Worm (Caenorhabditis elegans) whole organism, L3 larva: Measurements from ENCODE around the gene twk-32.

Experiments
- ZK546.5 ChIP-seq: sonication (generic microtip); optimal IDR thresholded peaks from 2 replicates; lab custom pipeline; 2017; ENCODE audit warnings: missing biosample characterization, missing genetic modification characterization
- aly-2 ChIP-seq: fragments of 150-350 bp; optimal IDR thresholded peaks from 2 replicates; lab custom pipeline; 2014; ENCODE audit warnings: missing biosample characterization, missing genetic modification characterization
- ama-1 ChIP-seq: fragments of 150-350 bp; optimal IDR thresholded peaks from 2 replicates; lab custom pipeline; 2018
- ceh-28 ChIP-seq: fragments of 150-350 bp; optimal IDR thresholded peaks from 2 replicates; lab custom pipeline; 2014; ENCODE audit warnings: missing biosample characterization, missing genetic modification reagents, missing genetic modification characterization
- daf-12 ChIP-seq: fragments of 150-350 bp; optimal IDR thresholded peaks from 2 replicates; lab custom pipeline; 2014; ENCODE audit warnings: missing biosample characterization, missing genetic modification reagents, missing genetic modification characterization
- egl-27 ChIP-seq: sonication (generic microtip); optimal IDR thresholded peaks from 4 replicates; lab custom pipeline; 2017; ENCODE audit warnings: missing biosample characterization, missing genetic modification reagents, missing genetic modification characterization
- egl-5 ChIP-seq: fragments of 150-350 bp; optimal IDR thresholded peaks from 2 replicates; lab custom pipeline; 2017; ENCODE audit warnings: missing biosample characterization, missing genetic modification reagents, missing genetic modification characterization, inconsistent platforms
- elt-2 ChIP-seq: sonication (generic microtip); optimal IDR thresholded peaks from 2 replicates; lab custom pipeline; 2016; ENCODE audit warnings: missing genetic modification reagents, mild to moderate bottlenecking, missing genetic modification characterization, missing compliant biosample characterization
- fkh-2 ChIP-seq: fragments of 150-350 bp; optimal IDR thresholded peaks from 2 replicates; lab custom pipeline; 2014; ENCODE audit warnings: missing biosample characterization, missing genetic modification reagents, missing genetic modification characterization
- fos-1 ChIP-seq: fragments of 150-350 bp; optimal IDR thresholded peaks from 2 replicates; lab custom pipeline; 2014; ENCODE audit warnings: missing biosample characterization, missing genetic modification characterization
- hmg-11 ChIP-seq: sonication (generic microtip); optimal IDR thresholded peaks from 2 replicates; lab custom pipeline; 2016; ENCODE audit warnings: missing genetic modification characterization, missing compliant biosample characterization
- jun-1 ChIP-seq: fragments of 150-350 bp; optimal IDR thresholded peaks from 2 replicates; lab custom pipeline; 2014; ENCODE audit warnings: missing biosample characterization, missing genetic modification reagents, missing genetic modification characterization
- lin-15B ChIP-seq: fragments of 150-350 bp; optimal IDR thresholded peaks from 2 replicates; lab custom pipeline; 2014; ENCODE audit warnings: missing biosample characterization, missing genetic modification characterization
- lin-39 ChIP-seq: fragments of 150-350 bp; optimal IDR thresholded peaks from 2 replicates; lab custom pipeline; 2018; ENCODE audit warnings: missing biosample characterization, missing genetic modification reagents, missing genetic modification characterization
- lsy-12 ChIP-seq: sonication (generic microtip); optimal IDR thresholded peaks from 2 replicates; lab custom pipeline; 2016; ENCODE audit warnings: mild to moderate bottlenecking, missing genetic modification characterization, missing compliant biosample characterization
- nfya-1 ChIP-seq: sonication (generic microtip); optimal IDR thresholded peaks from 2 replicates; lab custom pipeline; 2017; ENCODE audit warnings: missing genetic modification characterization, mild to moderate bottlenecking, missing compliant biosample characterization, antibody characterized with exemption, moderate library complexity; ENCODE audit not compliant: insufficient read depth
- nhr-11 ChIP-seq: fragments of 150-350 bp; optimal IDR thresholded peaks from 2 replicates; lab custom pipeline; 2014; ENCODE audit warnings: missing biosample characterization, missing genetic modification characterization
- nhr-12 ChIP-seq: fragments of 150-350 bp; optimal IDR thresholded peaks from 2 replicates; lab custom pipeline; 2014; ENCODE audit warnings: missing biosample characterization, missing genetic modification characterization
- nhr-23 ChIP-seq: fragments of 150-350 bp; optimal IDR thresholded peaks from 2 replicates; lab custom pipeline; 2014; ENCODE audit warnings: missing biosample characterization, missing genetic modification reagents, missing genetic modification characterization
- nhr-25 ChIP-seq: sonication (generic microtip); optimal IDR thresholded peaks from 2 replicates; lab custom pipeline; 2017; ENCODE audit warnings: missing biosample characterization, missing genetic modification characterization
- nhr-28 ChIP-seq: fragments of 150-350 bp; optimal IDR thresholded peaks from 2 replicates; lab custom pipeline; 2014; ENCODE audit warnings: missing biosample characterization, missing genetic modification characterization
- nhr-43 ChIP-seq: sonication (generic microtip); optimal IDR thresholded peaks from 2 replicates; lab custom pipeline; 2016; ENCODE audit warnings: mild to moderate bottlenecking, missing genetic modification characterization, missing compliant biosample characterization; ENCODE audit not compliant: poor library complexity, severe bottlenecking
- nhr-77 ChIP-seq: fragments of 150-350 bp; optimal IDR thresholded peaks from 2 replicates; lab custom pipeline; 2014; ENCODE audit warnings: missing biosample characterization, missing genetic modification characterization
- pha-4 ChIP-seq: fragments of 150-350 bp; optimal IDR thresholded peaks from 2 replicates; lab custom pipeline; 2014; ENCODE audit warnings: missing biosample characterization, missing genetic modification reagents, missing genetic modification characterization
- pqm-1 ChIP-seq: fragments of 150-350 bp; optimal IDR thresholded peaks from 2 replicates; lab custom pipeline; 2017; ENCODE audit warnings: missing biosample characterization, missing genetic modification characterization, inconsistent platforms
- sea-2 ChIP-seq: fragments of 150-350 bp; sonication (generic microtip); optimal IDR thresholded peaks from 4 replicates; lab custom pipeline; 2014; ENCODE audit warnings: missing biosample characterization, missing genetic modification reagents, missing genetic modification characterization
- skn-1 ChIP-seq: fragments of 150-350 bp; optimal IDR thresholded peaks from 2 replicates; lab custom pipeline; 2014; ENCODE audit warnings: missing biosample characterization, missing genetic modification characterization
- snpc-4 ChIP-seq: fragments of 150-350 bp; optimal IDR thresholded peaks from 2 replicates; lab custom pipeline; 2014; ENCODE audit warnings: missing biosample characterization, missing genetic modification characterization
- unc-39 ChIP-seq: sonication (generic microtip); optimal IDR thresholded peaks from 4 replicates; lab custom pipeline; 2017; ENCODE audit warnings: missing biosample characterization, missing genetic modification characterization
- unc-62 ChIP-seq: fragments of 150-350 bp; sonication (generic microtip); optimal IDR thresholded peaks from 4 replicates; lab custom pipeline; 2014; ENCODE audit warnings: missing biosample characterization, missing genetic modification reagents, missing genetic modification characterization
- zag-1 ChIP-seq: fragments of 150-350 bp; optimal IDR thresholded peaks from 2 replicates; lab custom pipeline; 2014; ENCODE audit warnings: missing biosample characterization, missing genetic modification characterization
- ztf-11 ChIP-seq: fragments of 150-350 bp; optimal IDR thresholded peaks from 2 replicates; lab custom pipeline; 2014; ENCODE audit warnings: missing biosample characterization, missing genetic modification characterization

Gene twk-32

DNA sequence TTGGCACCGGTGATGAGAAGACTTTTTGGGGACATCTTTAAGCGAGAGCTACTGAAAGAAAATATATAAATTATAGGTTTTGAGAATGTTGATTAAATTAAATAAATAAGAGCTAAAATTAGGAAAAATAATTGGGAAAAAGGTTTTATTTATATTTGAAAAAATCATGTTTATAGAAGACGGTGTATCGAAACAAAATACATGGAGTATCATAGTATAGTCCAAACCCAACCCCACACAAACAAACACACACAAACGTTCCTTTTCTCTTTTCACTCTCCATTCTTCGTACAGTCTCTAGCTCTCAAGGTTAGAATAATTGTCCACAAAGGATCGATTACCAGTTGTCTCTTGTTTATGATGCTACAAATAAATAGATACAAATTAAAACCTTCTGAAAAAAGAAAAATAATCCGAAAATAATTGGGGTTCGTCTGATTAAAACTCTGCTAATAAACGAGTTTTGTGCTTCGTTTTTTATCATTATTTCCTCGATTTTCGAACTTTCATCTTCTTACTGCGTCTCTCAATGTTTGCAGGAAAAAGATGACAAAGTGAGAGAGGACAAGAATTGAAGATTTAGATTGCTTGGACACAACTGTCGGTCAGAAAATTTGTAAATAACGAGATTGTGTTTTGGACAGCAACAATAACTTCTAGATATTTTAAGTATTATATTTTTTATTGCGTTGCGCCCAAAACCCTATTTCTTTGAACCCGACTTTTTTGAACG lies 39.9 kb upstream of the twk-32 start, which contains the start of gene F20G2.2:
F20G2.2 (minus strand) TSS at position 51 of the 733 bp plus-strand sequence.
- TF ChIP-seq elt-2 (tag; lab: Kevin White, UChicago) (peak; percentile 43), pha-4 (tag; lab: Kevin White, UChicago) (peak; percentile 45), skn-1 (tag; lab: Kevin White, UChicago) (peak; percentile 83), ceh-28 (tag; lab: Kevin White, UChicago) (peak; percentile 20), hmg-11 (tag; lab: Kevin White, UChicago) (peak; percentile 13), zag-1 (tag; lab: Kevin White, UChicago) (no peak), fkh-2 (tag; lab: Kevin White, UChicago) (no peak)

DNA sequence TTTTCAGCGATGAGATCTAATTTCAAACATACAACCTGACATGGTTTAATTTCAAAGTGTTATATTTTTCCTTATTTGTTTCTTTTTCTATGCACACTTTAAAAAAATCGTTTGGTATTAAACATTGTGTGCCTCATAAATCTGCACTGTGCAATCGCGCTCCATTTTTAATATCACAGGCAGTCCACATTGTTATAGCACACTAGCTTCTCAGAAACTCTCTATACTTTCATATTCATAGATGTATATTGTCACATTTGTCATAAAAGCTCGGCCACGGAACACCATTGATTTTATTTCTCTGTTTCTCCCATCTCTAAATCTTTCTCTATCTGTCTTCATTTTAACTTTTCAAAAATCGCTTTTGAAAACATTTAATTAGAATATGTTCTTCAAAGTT lies 39.1 kb upstream of the twk-32 start:
- no peak for TF ChIP-seq nhr-77 (tag; lab: Kevin White, UChicago)
- TF ChIP-seq ceh-28 (tag; lab: Kevin White, UChicago): no peak
- peak; percentile 34 for TF ChIP-seq lin-39 (tag; lab: Kevin White, UChicago)
- TF ChIP-seq nfya-1 (tag; lab: Kevin White, UChicago): peak; percentile 29
- TF ChIP-seq pha-4 (tag; lab: Kevin White, UChicago): peak; percentile 49
- TF ChIP-seq lin-15B (tag; lab: Kevin White, UChicago): peak; percentile 66
- TF ChIP-seq nhr-25: no peak
- TF ChIP-seq snpc-4 (tag; lab: Kevin White, UChicago): peak; percentile 56
- TF ChIP-seq egl-27 (tag; lab: Kevin White, UChicago): no peak
- TF ChIP-seq nhr-43 (tag; lab: Kevin White, UChicago): no peak

DNA sequence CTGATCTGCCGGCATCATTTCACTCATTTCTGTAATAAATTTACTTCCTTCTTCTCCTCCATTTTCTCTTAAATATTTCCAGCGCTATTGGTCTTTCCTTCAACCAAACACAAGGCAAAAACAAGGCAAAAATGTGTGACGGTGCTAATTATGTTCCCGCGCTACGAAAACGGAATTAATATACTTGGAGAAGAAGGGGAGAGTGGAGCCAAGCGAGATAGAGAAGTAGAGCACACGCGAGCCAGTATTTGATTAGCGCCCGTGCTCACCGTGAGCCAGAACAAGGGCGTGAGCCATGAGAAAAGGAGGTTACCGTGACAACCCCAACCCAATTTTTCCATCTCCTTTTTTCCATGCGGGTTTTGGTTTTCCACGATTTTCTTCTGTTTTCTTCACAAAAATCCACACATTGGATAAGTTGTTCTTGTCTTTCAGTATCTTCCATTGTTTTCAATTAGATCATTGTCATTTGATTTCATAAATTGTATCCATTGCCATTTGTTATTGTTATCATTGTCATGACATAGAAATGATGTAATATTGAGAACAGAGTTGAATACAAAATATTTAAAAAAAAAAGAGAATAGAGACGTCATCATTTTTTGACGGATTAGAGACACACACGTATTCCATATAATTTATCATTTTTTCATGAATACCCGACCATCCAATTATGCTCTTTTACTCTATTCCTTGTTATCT lies 33.9 kb upstream of the twk-32 start, which contains the start of gene F20G2.6:
F20G2.6 (plus strand) TSS at position 652 of the 702 bp plus-strand sequence.
- TF ChIP-seq fos-1: no peak
- no peak for TF ChIP-seq daf-12 (tag; lab: Kevin White, UChicago)
- no peak for TF ChIP-seq ZK546.5 (tag; lab: Kevin White, UChicago)
- no peak for TF ChIP-seq skn-1 (tag; lab: Kevin White, UChicago)
- TF ChIP-seq pqm-1: no peak
- no peak for TF ChIP-seq aly-2 (tag; lab: Kevin White, UChicago)
- no peak for TF ChIP-seq sea-2 (GFP tag; lab: Kevin White, UChicago)
- TF ChIP-seq snpc-4 (tag; lab: Kevin White, UChicago): no peak
- TF ChIP-seq ztf-11 (tag; lab: Kevin White, UChicago): no peak
- TF ChIP-seq lsy-12 (tag; lab: Kevin White, UChicago): no peak
- no peak for TF ChIP-seq nhr-28
- no peak for TF ChIP-seq lin-39 (tag; lab: Kevin White, UChicago)
- TF ChIP-seq unc-39 (tag; lab: Kevin White, UChicago): no peak
- TF ChIP-seq jun-1 (tag; lab: Kevin White, UChicago): no peak
- TF ChIP-seq zag-1 (tag; lab: Kevin White, UChicago): no peak
- TF ChIP-seq elt-2 (tag; lab: Kevin White, UChicago): no peak
- no peak for TF ChIP-seq ama-1
- TF ChIP-seq egl-5 (tag; lab: Kevin White, UChicago): no peak
- TF ChIP-seq, all 47 proteins: peak for 0

DNA sequence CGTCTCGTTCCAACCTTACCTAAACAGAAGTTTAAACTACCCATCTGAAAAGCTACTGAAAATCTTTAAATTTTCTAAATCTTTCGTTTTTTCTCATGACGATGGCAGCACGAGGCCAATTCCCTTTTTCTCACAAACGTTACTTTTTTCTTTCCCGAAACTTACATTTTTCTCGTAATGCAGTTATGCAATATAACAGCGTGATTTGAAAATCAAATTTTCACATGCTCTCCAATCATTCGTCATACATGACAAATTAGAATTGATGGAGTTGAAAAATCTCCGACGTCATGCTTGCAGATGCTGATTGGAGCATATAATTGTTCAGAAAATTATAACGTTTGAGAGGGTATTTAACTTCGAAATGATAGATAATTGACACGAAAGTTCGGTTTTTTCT lies 32.7 kb upstream of the twk-32 start:
- TF ChIP-seq nhr-11 (tag; lab: Kevin White, UChicago) (peak; percentile 18), nhr-12 (no peak)

DNA sequence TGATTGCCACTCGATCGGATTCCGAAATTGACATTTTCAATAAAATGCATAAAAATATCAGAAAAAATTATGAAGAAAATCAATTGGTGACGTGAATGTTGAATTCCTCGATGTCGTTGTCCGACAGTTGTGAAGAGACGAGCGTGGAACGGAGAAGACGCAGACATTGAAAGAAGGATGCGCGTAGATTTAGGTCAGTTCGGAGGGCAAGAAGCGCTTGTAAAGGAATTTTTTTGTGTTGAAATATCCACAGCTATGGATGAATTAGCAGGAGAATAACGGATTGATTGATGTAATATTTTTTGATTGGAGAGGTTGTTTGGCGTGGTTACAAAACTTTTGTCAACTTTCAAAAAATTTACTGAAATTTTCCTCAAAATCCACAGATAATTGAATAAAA lies 28.1 kb upstream of the twk-32 start, which contains the start of gene F20G2.3:
F20G2.3 (minus strand) TSS at position 101 of the 400 bp plus-strand sequence.
- TF ChIP-seq unc-62 (GFP tag; lab: Kevin White, UChicago): no peak
- peak; percentile 63 for TF ChIP-seq nhr-23
